Fruit fly (Drosophila melanogaster) Kc167 (cell line): ENCODE data around the gene Scox.

ENCODE experiments used
- Sin3A ChIP-seq: fragments of >200 bp; optimal IDR thresholded peaks from 2 replicates; lab custom pipeline; 2018; ENCODE audit warnings: missing external identifiers
- h ChIP-seq: fragments of >200 bp; optimal IDR thresholded peaks from 3 replicates; lab custom pipeline; 2018; ENCODE audit warnings: missing external identifiers
- insv ChIP-seq: fragments of >200 bp; optimal IDR thresholded peaks from 3 replicates; lab custom pipeline; 2018; ENCODE audit warnings: missing external identifiers
- psq ChIP-seq: fragments of >200 bp; optimal IDR thresholded peaks from 2 replicates; lab custom pipeline; 2017; ENCODE audit warnings: missing external identifiers
- ttk ChIP-seq: sonication (Bioruptor generic); optimal IDR thresholded peaks from 2 replicates; lab custom pipeline; 2017; ENCODE audit warnings: missing external identifiers

- no peak for TF ChIP-seq ttk (lab: Kevin White, UChicago)
- TF ChIP-seq psq (lab: Kevin White, UChicago): no peak
- TF ChIP-seq h (lab: Kevin White, UChicago): no peak
- no peak for TF ChIP-seq insv (lab: Kevin White, UChicago)
- no peak for TF ChIP-seq Sin3A
Measured at dm6 chr2L:4996283-4996922, 27.7 kb upstream of the Scox start.
